Worm (Caenorhabditis elegans): Measurements from ENCODE around the gene sra-12.

sra-12 gene

DNA sequence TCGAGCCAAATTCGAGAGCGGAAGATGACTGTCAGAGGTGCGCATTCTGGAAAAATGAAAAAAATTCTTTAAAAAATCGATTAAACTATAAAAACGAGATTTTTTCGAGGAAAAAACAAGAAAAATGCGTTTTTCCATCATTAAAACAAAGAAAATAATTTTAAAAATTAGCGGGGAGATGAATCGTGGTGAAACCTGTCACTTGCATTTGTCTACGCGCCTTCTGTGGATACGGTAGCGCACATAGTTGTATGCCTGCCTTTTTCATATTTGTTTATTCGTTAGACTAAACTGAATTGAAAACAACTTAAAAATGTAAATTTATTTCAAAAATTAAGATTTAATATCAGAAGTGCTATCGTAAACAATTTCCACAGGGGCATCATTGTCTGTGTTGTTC is 19.9 kb downstream of the sra-12 start, which contains the start of gene egg-3:
Gene egg-3 (minus strand): TSS at position 46 of the 400 bp plus-strand sequence.
- TF ChIP-seq snpc-4 (tag; optimal IDR thresholded peaks at IDR 0.05): no peak
- TF ChIP-seq unc-62 (GFP tag; optimal IDR thresholded peaks at IDR 0.05): no peak
- TF ChIP-seq ham-2 (GFP tag; optimal IDR thresholded peaks at IDR 0.05): no peak
- TF ChIP-seq nhr-12 (tag; optimal IDR thresholded peaks at IDR 0.05): no peak
- TF ChIP-seq zip-8 (tag; optimal IDR thresholded peaks at IDR 0.05): no peak
- TF ChIP-seq unc-120 (tag; optimal IDR thresholded peaks at IDR 0.05; ENCODE audit: poor library complexity, severe bottlenecking): no peak
- TF ChIP-seq lsy-2 (tag; optimal IDR thresholded peaks at IDR 0.05): no peak
- no peak for TF ChIP-seq bed-3 (GFP tag; optimal IDR thresholded peaks at IDR 0.05)
- TF ChIP-seq sem-2 (GFP tag; optimal IDR thresholded peaks at IDR 0.05): no peak

DNA sequence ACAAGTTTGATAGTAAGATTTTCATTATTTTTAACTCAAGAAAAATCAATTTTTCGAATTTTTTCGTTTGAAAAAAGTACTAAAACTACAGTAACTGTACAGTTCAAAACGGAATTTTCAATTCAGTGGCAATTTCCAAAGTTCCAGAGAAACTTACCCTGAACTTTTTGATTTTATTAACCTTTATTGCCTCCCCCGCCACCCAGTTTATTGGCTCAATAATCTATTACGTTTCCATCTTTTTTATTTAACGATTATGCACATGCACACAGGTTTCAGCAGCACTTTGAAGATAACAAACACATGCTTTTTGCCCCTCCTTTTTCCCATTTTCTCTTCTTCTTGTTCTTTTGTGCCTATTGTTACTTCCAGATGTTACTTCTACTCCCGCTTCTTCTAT is 23.7 kb downstream of the sra-12 start, which contains the start of gene lurp-1:
Gene lurp-1 (plus strand): TSS at position 301 of the 400 bp plus-strand sequence.
- TF ChIP-seq elt-3 (tag; optimal IDR thresholded peaks at IDR 0.05): no peak
- TF ChIP-seq elt-1 (tag; optimal IDR thresholded peaks at IDR 0.05; ENCODE audit: borderline replicate concordance, insufficient read depth): no peak
- no peak for TF ChIP-seq lin-32 (GFP tag; optimal IDR thresholded peaks at IDR 0.05)
- TF ChIP-seq nhr-12 (tag; optimal IDR thresholded peaks at IDR 0.05): no peak
- no peak for TF ChIP-seq unc-62 (GFP tag; optimal IDR thresholded peaks at IDR 0.05)

DNA sequence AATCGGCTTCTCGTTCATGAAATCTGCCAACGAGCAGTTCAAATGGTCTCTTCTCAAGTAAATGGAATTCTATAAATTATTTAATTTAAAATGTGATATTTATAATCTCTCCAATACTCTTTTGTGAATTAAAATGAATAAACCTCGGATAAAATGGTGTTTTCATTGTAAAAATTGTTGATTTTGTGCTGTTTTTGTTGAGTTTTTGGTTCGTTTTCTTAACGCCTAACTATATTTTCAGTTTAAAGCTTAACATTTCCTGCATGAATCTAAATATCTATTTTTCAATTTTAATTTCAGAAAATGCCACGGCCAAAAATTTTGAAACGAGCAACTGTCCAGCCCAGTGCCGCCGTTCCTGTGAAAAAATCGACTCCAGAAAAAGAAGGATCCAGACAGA is 30.6 kb downstream of the sra-12 start, which contains the start of gene orc-2:
Gene orc-2 (plus strand): TSS at position 301 of the 400 bp plus-strand sequence.
- TF ChIP-seq zip-8 (tag; optimal IDR thresholded peaks at IDR 0.05): no peak
- no peak for TF ChIP-seq snpc-4 (tag; optimal IDR thresholded peaks at IDR 0.05)
- no peak for TF ChIP-seq pha-4 (tag; optimal IDR thresholded peaks at IDR 0.05)
- TF ChIP-seq drap-1 (GFP tag; optimal IDR thresholded peaks at IDR 0.05): no peak
- TF ChIP-seq ceh-43 (GFP tag; optimal IDR thresholded peaks at IDR 0.05): no peak
- no peak for TF ChIP-seq lsy-2 (tag; optimal IDR thresholded peaks at IDR 0.05)
- TF ChIP-seq nhr-28 (tag; optimal IDR thresholded peaks at IDR 0.05): no peak
- TF ChIP-seq ztf-11 (tag; optimal IDR thresholded peaks at IDR 0.05): no peak
- no peak for TF ChIP-seq unc-62 (GFP tag; optimal IDR thresholded peaks at IDR 0.05)
- TF ChIP-seq elt-1 (tag; optimal IDR thresholded peaks at IDR 0.05; ENCODE audit: borderline replicate concordance, insufficient read depth): no peak
- TF ChIP-seq nhr-12 (tag; optimal IDR thresholded peaks at IDR 0.05): no peak
- TF ChIP-seq elt-3 (tag; optimal IDR thresholded peaks at IDR 0.05): no peak
- no peak for TF ChIP-seq mls-2 (tag; optimal IDR thresholded peaks at IDR 0.05)
- no peak for TF ChIP-seq nhr-2 (tag; optimal IDR thresholded peaks at IDR 0.05)
- TF ChIP-seq sem-2 (GFP tag; optimal IDR thresholded peaks at IDR 0.05): no peak
- TF ChIP-seq bed-3 (GFP tag; optimal IDR thresholded peaks at IDR 0.05): no peak

- TF ChIP-seq sem-2 (GFP tag; optimal IDR thresholded peaks at IDR 0.05): no peak
- TF ChIP-seq blmp-1 (tag; optimal IDR thresholded peaks at IDR 0.05): no peak
- TF ChIP-seq unc-120 (tag; optimal IDR thresholded peaks at IDR 0.05; ENCODE audit: poor library complexity, severe bottlenecking): no peak
- no peak for TF ChIP-seq ceh-43 (GFP tag; optimal IDR thresholded peaks at IDR 0.05)
- TF ChIP-seq lin-13 (tag; optimal IDR thresholded peaks at IDR 0.05): peak; percentile 43
- no peak for TF ChIP-seq M03D4.4 (tag; optimal IDR thresholded peaks at IDR 0.05)
- peak; percentile 67 for TF ChIP-seq ceh-39 (tag; optimal IDR thresholded peaks at IDR 0.05)
- TF ChIP-seq pha-4 (tag; optimal IDR thresholded peaks at IDR 0.05): peak; percentile 75
- TF ChIP-seq ces-1 (GFP tag; optimal IDR thresholded peaks at IDR 0.05): peak; percentile 81
- no peak for TF ChIP-seq drap-1 (GFP tag; optimal IDR thresholded peaks at IDR 0.05)
- no peak for TF ChIP-seq nhr-76 (tag; optimal IDR thresholded peaks at IDR 0.05)
- no peak for TF ChIP-seq unc-39 (tag; optimal IDR thresholded peaks at IDR 0.05)
- peak; percentile 49 for TF ChIP-seq sptf-1 (tag; optimal IDR thresholded peaks at IDR 0.05)
- peak; percentile 3 for TF ChIP-seq hlh-1 (tag; optimal IDR thresholded peaks at IDR 0.05)
- TF ChIP-seq ham-2 (GFP tag; optimal IDR thresholded peaks at IDR 0.05): no peak
- no peak for TF ChIP-seq tbx-8 (GFP tag; optimal IDR thresholded peaks at IDR 0.05)
- no peak for TF ChIP-seq flh-1 (GFP tag; optimal IDR thresholded peaks at IDR 0.05)
- TF ChIP-seq elt-3 (tag; optimal IDR thresholded peaks at IDR 0.05): no peak
- TF ChIP-seq snpc-4 (tag; optimal IDR thresholded peaks at IDR 0.05): no peak
- peak; percentile 61 for TF ChIP-seq mep-1 (tag; optimal IDR thresholded peaks at IDR 0.05)
- TF ChIP-seq ceh-83 (GFP tag; optimal IDR thresholded peaks at IDR 0.05): no peak
- peak; percentile 41 for TF ChIP-seq mls-2 (tag; optimal IDR thresholded peaks at IDR 0.05)
- TF ChIP-seq bed-3 (GFP tag; optimal IDR thresholded peaks at IDR 0.05): no peak
- TF ChIP-seq elt-1 (tag; optimal IDR thresholded peaks at IDR 0.05; ENCODE audit: borderline replicate concordance, insufficient read depth): no peak
- peak; percentile 2 for TF ChIP-seq nhr-2 (tag; optimal IDR thresholded peaks at IDR 0.05)
- TF ChIP-seq nhr-237 (tag; optimal IDR thresholded peaks at IDR 0.05): peak; percentile 28
- TF ChIP-seq unc-62 (GFP tag; optimal IDR thresholded peaks at IDR 0.05): no peak
- TF ChIP-seq ztf-11 (tag; optimal IDR thresholded peaks at IDR 0.05): no peak
- TF ChIP-seq cnd-1 (tag; optimal IDR thresholded peaks at IDR 0.05): no peak
- TF ChIP-seq lsy-2 (tag; optimal IDR thresholded peaks at IDR 0.05): peak; percentile 78
- TF ChIP-seq mab-5 (tag; optimal IDR thresholded peaks at IDR 0.05): no peak
These were observed 31.7 kb downstream of the sra-12 start, which contains the start of the genes cyn-4 and copz-1 for ce11 chrII:10872541-10872940. Gene cyn-4, minus strand, starts transcription at chrII:10872611. Gene copz-1, plus strand, starts transcription at chrII:10872879.
